Worm (Caenorhabditis elegans): ENCODE results near the gene lips-11.

The lips-11 gene

DNA sequence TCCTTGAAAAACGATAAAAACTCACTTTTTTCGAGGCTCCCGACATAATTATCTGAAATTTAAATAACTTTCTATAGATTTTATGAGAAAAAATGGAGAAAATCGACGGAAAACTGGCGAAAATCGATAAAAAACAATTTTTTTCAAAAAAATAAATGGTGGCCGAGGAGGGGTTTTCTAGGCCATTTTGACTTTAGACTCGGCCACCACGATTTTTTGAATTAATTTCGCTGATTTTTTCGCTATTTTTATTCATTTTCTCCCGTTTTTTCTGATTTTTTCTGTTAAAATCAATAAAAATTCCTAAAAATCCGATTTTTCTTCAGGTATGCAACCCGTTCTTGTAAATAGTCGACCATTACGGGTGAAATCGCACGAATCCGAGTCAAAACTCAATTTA, 12.4 kb upstream of the lips-11 start, which contains the start of the genes sut-1 and eri-3:
Gene sut-1, minus strand, starts transcription at position 58 of the 400 bp plus-strand sequence.
Gene eri-3, plus strand, starts transcription at position 327 of the 400 bp plus-strand sequence.
- TF ChIP-seq D1046.2 (GFP tag; IDR thresholded peaks at IDR 0.05) (no peak), mes-2 (tag; optimal IDR thresholded peaks at IDR 0.05; ENCODE audit: poor library complexity, severe bottlenecking) (peak; percentile 68)

DNA sequence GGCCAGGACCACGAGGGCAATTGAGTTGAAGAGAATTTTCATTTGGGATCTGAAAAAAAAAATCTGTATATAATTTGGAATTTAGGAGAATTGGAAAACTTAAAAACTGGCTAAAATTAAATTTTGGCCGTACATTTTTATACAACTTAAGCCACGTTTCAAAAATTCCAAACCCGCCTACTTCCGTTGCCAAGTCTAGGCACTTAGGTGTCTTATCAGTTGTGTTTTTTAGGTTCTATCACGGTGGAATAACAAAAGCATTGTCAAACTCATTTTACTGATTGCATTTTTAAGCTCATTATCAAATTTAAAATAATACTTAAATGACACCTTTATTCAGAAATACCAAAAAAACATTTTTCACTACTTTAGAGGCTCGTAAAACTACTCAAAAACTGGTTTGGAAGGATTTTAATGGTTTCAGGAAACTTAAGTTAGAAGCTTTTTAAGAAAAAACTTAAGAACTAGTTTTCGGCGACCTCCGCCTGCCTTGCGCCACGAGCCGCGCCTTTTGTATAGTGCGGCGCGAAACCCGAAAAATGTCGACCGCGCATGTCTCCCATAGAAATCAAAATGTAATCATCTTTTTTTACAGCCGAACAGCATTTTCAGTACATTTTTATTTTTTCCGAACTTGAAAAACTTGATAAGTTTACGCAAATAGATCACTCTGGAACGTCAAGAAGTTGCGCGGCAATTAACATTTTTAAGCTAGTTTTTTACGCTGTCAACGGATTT, 7.4 kb upstream of the lips-11 start, which contains the start of gene lips-13:
Gene lips-13, minus strand, starts transcription at position 51 of the 738 bp plus-strand sequence.
- TF ChIP-seq egl-27 (tag; optimal IDR thresholded peaks at IDR 0.05) (no peak), aha-1 (tag) (no peak), ztf-11 (tag; optimal IDR thresholded peaks at IDR 0.05) (no peak), cey-2 (tag; optimal IDR thresholded peaks at IDR 0.05; ENCODE audit: borderline replicate concordance, insufficient read depth) (no peak), unc-62 (GFP tag; optimal IDR thresholded peaks at IDR 0.05 in 1 of 2) (no peak), unc-62 (tag; optimal IDR thresholded peaks at IDR 0.05) (no peak), T26A8.4 (GFP tag; IDR thresholded peaks at IDR 0.05) (no peak), Y5F2A.4 (GFP tag; optimal IDR thresholded peaks at IDR 0.05) (no peak)

DNA sequence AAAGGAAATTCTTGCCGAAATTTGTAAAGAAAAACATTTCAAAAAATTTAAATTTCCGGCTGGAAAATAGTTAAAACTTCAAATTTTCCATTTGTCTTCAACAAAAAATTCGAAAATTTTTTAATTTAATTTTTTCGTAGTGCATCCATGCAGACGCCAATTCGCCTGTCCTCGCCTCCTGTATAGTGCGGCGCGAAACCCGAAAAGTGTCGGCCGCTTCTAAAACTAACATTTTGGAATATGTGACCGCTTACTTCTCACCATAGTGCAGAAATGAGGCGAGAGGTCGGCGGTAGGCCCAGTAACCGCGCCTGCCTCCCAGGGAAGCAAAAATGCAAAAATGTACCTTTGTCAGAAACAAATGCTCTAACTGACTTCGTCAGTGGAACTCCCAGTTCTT, 5.7 kb upstream of the lips-11 start:
- TF ChIP-seq lim-7 (GFP tag; IDR thresholded peaks at IDR 0.05) (no peak), aha-1 (tag) (peak; percentile 56), mdl-1 (tag; optimal IDR thresholded peaks at IDR 0.05) (no peak), zfp-3 (GFP tag; conservative IDR thresholded peaks at IDR 0.05) (no peak)

DNA sequence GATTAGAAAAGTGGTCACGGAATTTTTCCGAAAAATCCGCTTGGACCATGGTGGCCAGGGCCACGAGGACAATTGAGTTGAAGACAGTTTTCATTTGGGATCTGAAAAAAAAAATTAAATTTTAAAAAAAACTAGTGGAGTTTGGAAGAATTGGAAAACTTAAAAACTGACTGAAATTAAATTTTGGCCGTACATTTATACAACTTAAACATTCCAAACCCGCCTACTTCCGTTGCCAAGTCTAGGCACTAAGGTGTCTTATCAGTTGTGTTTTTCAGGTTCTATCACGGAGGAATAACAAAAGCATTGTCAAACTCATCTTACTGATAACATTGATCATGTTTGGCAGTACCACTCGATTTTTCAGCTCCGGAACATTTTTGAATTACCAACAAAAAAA, 3.3 kb upstream of the lips-11 start, which contains the start of gene lips-12:
Gene lips-12, minus strand, starts transcription at position 101 of the 400 bp plus-strand sequence.
- TF ChIP-seq mes-2 (tag; optimal IDR thresholded peaks at IDR 0.05; ENCODE audit: poor library complexity, severe bottlenecking) (no peak), zip-11 (GFP tag; IDR thresholded peaks at IDR 0.05) (no peak), nhr-10 (tag; optimal IDR thresholded peaks at IDR 0.05) (no peak), ztf-11 (tag; optimal IDR thresholded peaks at IDR 0.05) (no peak), pqm-1 (tag; optimal IDR thresholded peaks at IDR 0.05) (no peak), attf-4 (tag; optimal IDR thresholded peaks at IDR 0.05) (no peak), nhr-76 (tag; optimal IDR thresholded peaks at IDR 0.05) (no peak), Y75B8A.6 (GFP tag; IDR thresholded peaks at IDR 0.05) (no peak), lim-7 (GFP tag; IDR thresholded peaks at IDR 0.05) (no peak), arid-1 (GFP tag; conservative IDR thresholded peaks at IDR 0.05) (no peak), dmd-6 (GFP tag; IDR thresholded peaks at IDR 0.05) (no peak), F49E8.2 (tag; optimal IDR thresholded peaks at IDR 0.05; ENCODE audit: borderline replicate concordance) (no peak), tag-97 (GFP tag; IDR thresholded peaks at IDR 0.05) (no peak), nhr-42 (GFP tag; IDR thresholded peaks at IDR 0.05) (no peak), nhr-28 (tag; optimal IDR thresholded peaks at IDR 0.05) (no peak), hlh-30 (tag; optimal IDR thresholded peaks at IDR 0.05; ENCODE audit: insufficient read depth) (no peak), ceh-28 (tag; optimal IDR thresholded peaks at IDR 0.05) (no peak), nhr-25 (tag; optimal IDR thresholded peaks at IDR 0.05; ENCODE audit: borderline replicate concordance, insufficient read depth) (no peak), tra-1 (GFP tag; IDR thresholded peaks at IDR 0.05) (no peak), unc-39 (tag; optimal IDR thresholded peaks at IDR 0.05) (no peak)

DNA sequence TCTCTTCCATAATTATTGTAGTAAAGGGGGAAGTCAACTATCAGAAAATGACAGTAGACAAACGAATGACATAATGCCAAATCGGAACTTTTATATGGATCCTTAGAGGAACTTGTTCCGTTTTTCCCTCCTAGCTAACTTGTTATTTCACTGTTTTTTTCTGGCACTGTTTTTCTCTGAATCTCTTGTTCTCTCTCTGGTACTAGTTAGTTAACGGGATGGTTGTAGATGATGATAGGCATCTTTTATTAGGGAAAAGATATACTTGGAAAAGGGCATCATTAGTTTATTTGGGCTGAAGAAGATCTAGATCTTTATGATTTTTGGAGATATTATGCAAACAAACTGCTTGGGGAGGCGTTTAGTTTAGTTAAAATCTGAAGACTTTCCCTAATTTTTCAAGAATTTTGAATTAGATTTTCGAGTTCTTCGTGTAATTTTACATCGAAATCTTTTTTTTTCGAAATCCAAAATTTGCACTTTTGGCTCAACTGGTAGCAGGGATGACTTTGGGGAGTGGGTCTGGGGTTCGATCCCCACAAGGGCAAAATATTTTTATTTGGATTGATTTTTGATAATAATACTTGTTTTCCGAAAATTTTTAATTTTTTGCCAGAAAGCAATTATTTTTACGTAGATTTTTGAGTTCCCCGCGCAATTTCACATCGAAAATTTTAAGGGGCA, 3.7 kb downstream of the lips-11 start, which contains the start of gene col-40:
Gene col-40, minus strand, starts transcription at position 51 of the 684 bp plus-strand sequence.
- TF ChIP-seq sdz-12 (GFP tag; optimal IDR thresholded peaks at IDR 0.05) (no peak), lin-38 (GFP tag; IDR thresholded peaks at IDR 0.05) (0 out of 2 replicates have a peak, but pooled peaks have one; percentile 19)
